Fruit fly (Drosophila melanogaster) whole organism, embryonic: ENCODE results near the gene pod1.

Experiments used
- Abd-B ChIP-seq: fragments of 200-800 bp; sonication (Bioruptor generic); optimal IDR thresholded peaks from 2 replicates; lab custom pipeline; 2018; ENCODE audit warnings: missing biosample characterization, mild to moderate bottlenecking, missing genetic modification characterization, moderate library complexity
- Atf6 ChIP-seq: fragments of 200-800 bp; sonication (Bioruptor generic); IDR thresholded peaks from 2 replicates; pipeline ENCODE4 v1.3.6; 2022; ENCODE audit warnings: missing biosample characterization, missing genetic modification characterization
- CG1024 ChIP-seq: fragments of 200-800 bp; sonication (Bioruptor generic); IDR thresholded peaks from 2 replicates; pipeline ENCODE4 v1.3.6; 2022; ENCODE audit warnings: missing biosample characterization, missing genetic modification characterization
- CG10321 ChIP-seq: fragments of 200-800 bp; sonication (Bioruptor generic); IDR thresholded peaks from 2 replicates; pipeline ENCODE4 v1.3.6; 2022; ENCODE audit warnings: missing biosample characterization, missing genetic modification characterization
- CG10654 ChIP-seq: fragments of 200-800 bp; sonication (Bioruptor generic); optimal IDR thresholded peaks from 2 replicates; lab custom pipeline; 2016; ENCODE audit warnings: missing biosample characterization, missing genetic modification characterization
- CG11504 ChIP-seq: fragments of 200-800 bp; sonication (Bioruptor generic); optimal IDR thresholded peaks from 3 replicates; lab custom pipeline; 2019; ENCODE audit warnings: missing biosample characterization, mild to moderate bottlenecking, missing genetic modification characterization, moderate library complexity
- CG11560 ChIP-seq: fragments of 200-800 bp; sonication (Bioruptor generic); IDR thresholded peaks from 3 replicates; pipeline ENCODE4 v1.3.6; 2022; ENCODE audit warnings: missing biosample characterization, missing genetic modification characterization
- CG12155 ChIP-seq: fragments of 200-800 bp; sonication (Bioruptor generic); optimal IDR thresholded peaks from 3 replicates; lab custom pipeline; 2016; ENCODE audit warnings: missing biosample characterization, missing genetic modification characterization
- CG12219 ChIP-seq: fragments of 200-800 bp; sonication (Bioruptor generic); optimal IDR thresholded peaks from 3 replicates; lab custom pipeline; 2018; ENCODE audit warnings: missing biosample characterization, mild to moderate bottlenecking, missing genetic modification characterization
- CG13424 ChIP-seq: fragments of 200-800 bp; sonication (Bioruptor generic); optimal IDR thresholded peaks from 2 replicates; lab custom pipeline; 2019; ENCODE audit warnings: missing biosample characterization, mild to moderate bottlenecking, missing genetic modification characterization, moderate library complexity
- CG13775 ChIP-seq: fragments of 200-800 bp; sonication (Bioruptor generic); optimal IDR thresholded peaks from 3 replicates; lab custom pipeline; 2017; ENCODE audit warnings: missing biosample characterization, mild to moderate bottlenecking, missing genetic modification characterization
- CG14441 ChIP-seq: fragments of 200-800 bp; sonication (Bioruptor generic); IDR thresholded peaks from 2 replicates; pipeline ENCODE4 v1.3.6; 2022; ENCODE audit warnings: missing biosample characterization, missing genetic modification characterization
- CG16815 ChIP-seq: fragments of 200-800 bp; sonication (Bioruptor generic); optimal IDR thresholded peaks from 3 replicates; lab custom pipeline; 2017; ENCODE audit warnings: missing biosample characterization, mild to moderate bottlenecking, missing genetic modification characterization
- CG17359 ChIP-seq: fragments of 200-800 bp; sonication (Bioruptor generic); optimal IDR thresholded peaks from 3 replicates; lab custom pipeline; 2018; ENCODE audit warnings: missing biosample characterization, mild to moderate bottlenecking, missing genetic modification characterization, moderate library complexity
- CG17802 ChIP-seq: fragments of 200-800 bp; sonication (Bioruptor generic); optimal IDR thresholded peaks from 2 replicates; lab custom pipeline; 2018; ENCODE audit warnings: missing biosample characterization, mild to moderate bottlenecking, missing genetic modification characterization, moderate library complexity
- CG1832 ChIP-seq: fragments of 200-800 bp; sonication (Bioruptor generic); optimal IDR thresholded peaks from 2 replicates; lab custom pipeline; 2017; ENCODE audit warnings: missing biosample characterization, mild to moderate bottlenecking, missing genetic modification characterization, inconsistent platforms
- CG18476 ChIP-seq: fragments of 200-800 bp; sonication (Bioruptor generic); optimal IDR thresholded peaks from 2 replicates; lab custom pipeline; 2016; ENCODE audit warnings: missing biosample characterization, mild to moderate bottlenecking, missing genetic modification characterization
- CG31441 ChIP-seq: fragments of 200-800 bp; sonication (Bioruptor generic); IDR thresholded peaks from 2 replicates; pipeline ENCODE4 v1.3.6; 2022; ENCODE audit warnings: missing biosample characterization, missing genetic modification characterization
- CG4360 ChIP-seq: fragments of 200-800 bp; sonication (Bioruptor generic); IDR thresholded peaks from 2 replicates; pipeline ENCODE4 v1.3.6; 2022; ENCODE audit warnings: missing biosample characterization, missing genetic modification characterization
- CG6683 ChIP-seq: fragments of 200-800 bp; sonication (Bioruptor generic); optimal IDR thresholded peaks from 2 replicates; lab custom pipeline; 2017; ENCODE audit warnings: missing biosample characterization, mild to moderate bottlenecking, missing genetic modification characterization, missing genetic modification reagents
- CG6689 ChIP-seq: fragments of 200-800 bp; sonication (Bioruptor generic); IDR thresholded peaks from 2 replicates; pipeline ENCODE4 v1.3.6; 2022; ENCODE audit warnings: missing biosample characterization, missing genetic modification characterization
- CG7745 ChIP-seq: fragments of 200-800 bp; sonication (Bioruptor generic); optimal IDR thresholded peaks from 2 replicates; lab custom pipeline; 2018; ENCODE audit warnings: missing biosample characterization, mild to moderate bottlenecking, missing genetic modification characterization, moderate library complexity
- CG8281 ChIP-seq: fragments of 200-800 bp; sonication (Bioruptor generic); optimal IDR thresholded peaks from 2 replicates; lab custom pipeline; 2018; ENCODE audit warnings: missing biosample characterization, mild to moderate bottlenecking, missing genetic modification characterization, moderate library complexity
- CG9727 ChIP-seq: fragments of 200-800 bp; sonication (Bioruptor generic); optimal IDR thresholded peaks from 3 replicates; lab custom pipeline; 2017; ENCODE audit warnings: missing biosample characterization, mild to moderate bottlenecking, missing genetic modification characterization
- CTCF ChIP-seq: fragments of 200-800 bp; sonication (Bioruptor generic); optimal IDR thresholded peaks from 2 replicates; lab custom pipeline; 2017; ENCODE audit warnings: missing biosample characterization, mild to moderate bottlenecking, missing genetic modification characterization, moderate library complexity
- CoRest ChIP-seq: fragments of 200-800 bp; sonication (Bioruptor generic); optimal IDR thresholded peaks from 3 replicates; lab custom pipeline; 2018; ENCODE audit warnings: missing biosample characterization, mild to moderate bottlenecking, missing genetic modification characterization, moderate library complexity
- Dfd ChIP-seq, 2 experiments: fragments of >200 bp; optimal IDR thresholded peaks; 2 replicates each; lab custom pipeline; 2017; ENCODE audit warnings: missing biosample characterization in 2 of 2, missing genetic modification characterization in 2 of 2
- ERR ChIP-seq: fragments of 200-800 bp; sonication (Bioruptor generic); optimal IDR thresholded peaks from 2 replicates; lab custom pipeline; 2016; ENCODE audit warnings: missing biosample characterization, missing genetic modification characterization
- Fer1 ChIP-seq: fragments of 200-800 bp; sonication (Bioruptor generic); optimal IDR thresholded peaks from 2 replicates; lab custom pipeline; 2017; ENCODE audit warnings: missing biosample characterization, mild to moderate bottlenecking, missing genetic modification characterization
- HLHmδ ChIP-seq: fragments of 200-800 bp; sonication (Bioruptor generic); optimal IDR thresholded peaks from 2 replicates; lab custom pipeline; 2018; ENCODE audit warnings: missing biosample characterization, mild to moderate bottlenecking, missing genetic modification characterization, moderate library complexity
- Mad ChIP-seq: fragments of 200-800 bp; sonication (Bioruptor generic); optimal IDR thresholded peaks from 2 replicates; lab custom pipeline; 2016; ENCODE audit warnings: missing biosample characterization, missing genetic modification characterization
- Mes4 ChIP-seq: fragments of 200-800 bp; sonication (Bioruptor generic); optimal IDR thresholded peaks from 2 replicates; lab custom pipeline; 2016; ENCODE audit warnings: missing biosample characterization, missing genetic modification characterization
- Poxn ChIP-seq: fragments of 200-800 bp; sonication (Bioruptor generic); IDR thresholded peaks from 2 replicates; pipeline ENCODE4 v1.3.6; 2022; ENCODE audit warnings: missing biosample characterization, missing genetic modification characterization
- Tbp ChIP-seq: fragments of >200 bp; optimal IDR thresholded peaks from 2 replicates; lab custom pipeline; 2018; ENCODE audit warnings: missing biosample characterization, missing genetic modification characterization
- Xrp1 ChIP-seq: fragments of 200-800 bp; sonication (Bioruptor generic); IDR thresholded peaks from 2 replicates; pipeline ENCODE4 v1.3.6; 2022; ENCODE audit warnings: missing biosample characterization, missing genetic modification characterization
- ato ChIP-seq: fragments of 200-800 bp; sonication (Bioruptor generic); IDR thresholded peaks from 2 replicates; pipeline ENCODE4 v1.3.6; 2022; ENCODE audit warnings: missing biosample characterization, missing genetic modification characterization; ENCODE audit not compliant: partially characterized antibody
- bowl ChIP-seq: fragments of 200-800 bp; sonication (Bioruptor generic); IDR thresholded peaks from 2 replicates; pipeline ENCODE4 v1.3.6; 2022; ENCODE audit warnings: missing biosample characterization, missing genetic modification characterization
- btn ChIP-seq: fragments of 200-800 bp; sonication (Bioruptor generic); optimal IDR thresholded peaks from 2 replicates; lab custom pipeline; 2016; ENCODE audit warnings: missing biosample characterization, missing genetic modification characterization
- croc ChIP-seq: fragments of 200-800 bp; sonication (Bioruptor generic); conservative IDR thresholded peaks from 3 replicates; pipeline ENCODE4 v1.3.6; 2022; ENCODE audit warnings: missing biosample characterization, missing genetic modification characterization
- eyg ChIP-seq: fragments of 200-800 bp; sonication (Bioruptor generic); optimal IDR thresholded peaks from 3 replicates; lab custom pipeline; 2016; ENCODE audit warnings: missing biosample characterization, missing genetic modification characterization
- gro ChIP-seq: fragments of 200-800 bp; sonication (Bioruptor generic); optimal IDR thresholded peaks from 2 replicates; lab custom pipeline; 2016; ENCODE audit warnings: missing biosample characterization, missing genetic modification characterization
- hbn ChIP-seq: fragments of 200-800 bp; sonication (Bioruptor generic); IDR thresholded peaks from 2 replicates; pipeline ENCODE4 v1.3.6; 2022; ENCODE audit warnings: missing biosample characterization, missing genetic modification characterization; ENCODE audit not compliant: partially characterized antibody
- ind ChIP-seq: fragments of 200-800 bp; sonication (Bioruptor generic); optimal IDR thresholded peaks from 3 replicates; lab custom pipeline; 2016; ENCODE audit warnings: missing biosample characterization, missing genetic modification characterization
- nerfin-1 ChIP-seq: fragments of 200-800 bp; sonication (Bioruptor generic); optimal IDR thresholded peaks from 3 replicates; lab custom pipeline; 2019; ENCODE audit warnings: missing biosample characterization, mild to moderate bottlenecking, missing genetic modification characterization, moderate library complexity
- otp ChIP-seq: fragments of 200-800 bp; sonication (Bioruptor generic); IDR thresholded peaks from 3 replicates; pipeline ENCODE4, ENCODE4 v1.3.6; 2022; ENCODE audit warnings: missing biosample characterization, missing genetic modification characterization
- repo ChIP-seq: fragments of 200-800 bp; sonication (Bioruptor generic); optimal IDR thresholded peaks from 2 replicates; lab custom pipeline; 2016; ENCODE audit warnings: missing biosample characterization, missing genetic modification characterization
- scrt ChIP-seq: fragments of 200-800 bp; sonication (Bioruptor generic); optimal IDR thresholded peaks from 2 replicates; lab custom pipeline; 2018; ENCODE audit warnings: missing biosample characterization, mild to moderate bottlenecking, missing genetic modification characterization, moderate library complexity
- sim ChIP-seq: fragments of 200-800 bp; sonication (Bioruptor generic); IDR thresholded peaks from 2 replicates; pipeline ENCODE4 v1.3.6; 2022; ENCODE audit warnings: missing biosample characterization, missing genetic modification characterization
- vfl ChIP-seq: fragments of 200-800 bp; sonication (Bioruptor generic); optimal IDR thresholded peaks from 2 replicates; lab custom pipeline; 2016; ENCODE audit warnings: missing biosample characterization, missing genetic modification characterization
- zfh2 ChIP-seq: fragments of 200-800 bp; sonication (Bioruptor generic); optimal IDR thresholded peaks from 2 replicates; lab custom pipeline; 2016; ENCODE audit warnings: missing biosample characterization, missing genetic modification characterization

Gene pod1

DNA sequence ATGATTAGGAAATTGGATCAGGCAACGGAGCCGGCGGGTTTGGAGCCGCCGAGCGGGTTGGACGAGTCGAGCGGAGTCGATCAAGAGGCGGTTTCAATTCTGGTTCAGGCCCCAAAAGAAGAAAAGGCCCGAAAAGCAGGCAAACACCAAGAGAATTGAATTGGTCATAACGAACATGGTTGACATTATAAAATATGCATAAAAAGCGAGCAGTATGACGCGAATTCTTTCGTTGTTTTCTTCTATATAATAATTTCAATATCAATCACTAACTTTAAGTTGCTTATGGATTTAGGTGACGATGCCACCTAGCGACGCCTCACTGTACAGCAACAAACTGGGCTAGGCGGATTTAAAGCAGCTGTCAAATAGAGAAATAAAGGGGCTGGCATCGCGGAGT, 10.6 kb upstream of the pod1 start (continued):
- TF ChIP-seq CG17359 (tag; lab: Kevin White, UChicago) (no peak), Fer1 (GFP tag; lab: Kevin White, UChicago) (no peak)
- TF ChIP-seq, all 482 proteins: peak for 26

DNA sequence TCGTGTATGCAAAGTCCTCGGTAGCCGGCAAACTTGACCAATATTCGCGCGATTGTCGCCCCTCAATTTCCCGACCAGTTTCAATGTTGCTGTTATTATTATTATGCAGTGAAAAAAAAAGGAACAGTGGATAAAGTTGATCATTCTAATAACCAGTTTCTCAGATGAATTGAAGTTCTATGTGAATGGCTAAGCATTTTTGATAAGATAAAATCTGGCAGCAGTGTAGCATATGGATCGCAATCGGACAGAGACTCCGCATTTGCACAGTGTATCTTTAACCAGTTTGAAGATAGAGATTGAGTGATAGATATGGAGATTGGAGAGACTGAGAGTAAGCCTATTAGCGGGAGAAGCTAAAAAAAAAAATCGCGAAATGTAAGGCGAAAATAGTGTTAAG, 10.1 kb upstream of the pod1 start:
- peak; percentile 81 for TF ChIP-seq ind (GFP tag; lab: Kevin White, UChicago)
- TF ChIP-seq CG8281 (tag; lab: Kevin White, UChicago), result peak; percentile 37
- peak; percentile 69 for TF ChIP-seq CG31441 (GFP tag; lab: Robert Waterston, UW)
- no peak for TF ChIP-seq sim (GFP tag; lab: Robert Waterston, UW)
- no peak for TF ChIP-seq CG7745
- TF ChIP-seq gro, result peak; percentile 84
- TF ChIP-seq CG11504 (tag; lab: Kevin White, UChicago), result peak; percentile 82
- peak; percentile 73 for TF ChIP-seq CoRest (tag; lab: Kevin White, UChicago)
- peak; percentile 25 for TF ChIP-seq CG17802 (tag; lab: Kevin White, UChicago)
- peak; percentile 84 for TF ChIP-seq CG14441 (GFP tag; lab: Robert Waterston, UW)
- no peak for TF ChIP-seq CG6683
- peak; percentile 69 for TF ChIP-seq Xrp1 (GFP tag; lab: Robert Waterston, UW)
- peak; percentile 53; the same call in 1 of the 3 replicates for TF ChIP-seq CG11560
- TF ChIP-seq CG12219, result peak; percentile 59
- TF ChIP-seq hbn (GFP tag; lab: Robert Waterston, UW), result no peak
- TF ChIP-seq ato (GFP tag; lab: Robert Waterston, UW), result no peak
- peak; percentile 1 for TF ChIP-seq btn (GFP tag; lab: Kevin White, UChicago)
- peak; percentile 32 for TF ChIP-seq Mes4 (GFP tag; lab: Kevin White, UChicago)
- TF ChIP-seq otp (GFP tag; lab: Robert Waterston, UW), result peak; percentile 70; the same call in 2 of the 3 replicates
- TF ChIP-seq bowl, result 0 out of 2 replicates have a peak, but pooled peaks have one; percentile 30
- TF ChIP-seq Tbp (GFP tag; lab: Kevin White, UChicago), result no peak
- peak; percentile 74 for TF ChIP-seq CG13424 (tag; lab: Kevin White, UChicago)
- no peak for TF ChIP-seq CG1832
- TF ChIP-seq CG13775 (GFP tag; lab: Kevin White, UChicago), result peak; percentile 18
- peak; percentile 75 for TF ChIP-seq CG12155 (GFP tag; lab: Kevin White, UChicago)
- no peak for TF ChIP-seq Poxn (GFP tag; lab: Robert Waterston, UW)
- TF ChIP-seq HLHmδ (GFP tag; lab: Kevin White, UChicago), result no peak
- peak; percentile 58 for TF ChIP-seq Abd-B (GFP tag; lab: Kevin White, UChicago)
- no peak for TF ChIP-seq CTCF (GFP tag; lab: Kevin White, UChicago)
- peak; percentile 42 for TF ChIP-seq nerfin-1 (tag; lab: Kevin White, UChicago)
- 0 out of 2 replicates have a peak, but pooled peaks have one; percentile 5 for TF ChIP-seq CG1024
- peak; percentile 70 for TF ChIP-seq CG6689 (GFP tag; lab: Robert Waterston, UW)
- no peak for TF ChIP-seq Dfd (GFP tag; optimal IDR thresholded peaks at IDR 0.05; lab: Kevin White, UChicago)
- TF ChIP-seq CG10321 (GFP tag; lab: Robert Waterston, UW), result no peak
- peak; percentile 3 for TF ChIP-seq CG18476
- TF ChIP-seq CG10654 (GFP tag; lab: Kevin White, UChicago), result peak; percentile 53
- no peak for TF ChIP-seq Mad
- peak; percentile 38 for TF ChIP-seq repo
- TF ChIP-seq CG16815 (GFP tag; lab: Kevin White, UChicago), result no peak
- peak; percentile 35 for TF ChIP-seq vfl (GFP tag; lab: Kevin White, UChicago)
- TF ChIP-seq croc (GFP tag; lab: Robert Waterston, UW), result peak; percentile 41; the same call in 1 of the 3 replicates
- peak; percentile 70 for TF ChIP-seq Atf6 (GFP tag; lab: Robert Waterston, UW)
- TF ChIP-seq CG4360 (GFP tag; lab: Robert Waterston, UW), result no peak
- TF ChIP-seq zfh2 (GFP tag; lab: Kevin White, UChicago), result peak; percentile 79
- TF ChIP-seq eyg, result peak; percentile 55
- TF ChIP-seq scrt (GFP tag; lab: Kevin White, UChicago), result peak; percentile 66
- peak; percentile 10 for TF ChIP-seq CG9727 (GFP tag; lab: Kevin White, UChicago)
- peak; percentile 57 for TF ChIP-seq ERR (GFP tag; lab: Kevin White, UChicago)
